Worm (Caenorhabditis elegans): Measurements from ENCODE around the gene srh-203.

ce11 chrV:17416833-17417232 lies 39.3 kb downstream of the srh-203 start, which contains the start of gene clc-21:
- TF ChIP-seq skn-1 (tag; optimal IDR thresholded peaks at IDR 0.05) (no peak), elt-3 (tag; optimal IDR thresholded peaks at IDR 0.05) (no peak), nhr-28 (tag; optimal IDR thresholded peaks at IDR 0.05) (no peak), nhr-12 (tag; optimal IDR thresholded peaks at IDR 0.05) (no peak), sox-4 (tag; optimal IDR thresholded peaks at IDR 0.05) (no peak), snpc-4 (tag; optimal IDR thresholded peaks at IDR 0.05) (no peak), egl-13 (tag; optimal IDR thresholded peaks at IDR 0.05) (no peak), C16A3.4 (tag; optimal IDR thresholded peaks at IDR 0.05) (no peak)
